Fruit fly (Drosophila melanogaster) whole organism, embryonic: ENCODE results near the gene RpS28b.

Source experiments
- ATbp ChIP-seq: fragments of 200-800 bp; sonication (Bioruptor generic); optimal IDR thresholded peaks from 2 replicates; lab custom pipeline; 2017; ENCODE audit warnings: missing biosample characterization, mild to moderate bottlenecking, missing genetic modification characterization, missing genetic modification reagents
- Atf-2 ChIP-seq: fragments of 200-800 bp; sonication (Bioruptor generic); optimal IDR thresholded peaks from 2 replicates; lab custom pipeline; 2016; ENCODE audit warnings: missing biosample characterization, missing genetic modification characterization
- CG10565 ChIP-seq: fragments of 200-800 bp; sonication (Bioruptor generic); optimal IDR thresholded peaks from 3 replicates; lab custom pipeline; 2016; ENCODE audit warnings: missing biosample characterization, mild to moderate bottlenecking, missing genetic modification characterization
- CG10654 ChIP-seq: fragments of 200-800 bp; sonication (Bioruptor generic); optimal IDR thresholded peaks from 2 replicates; lab custom pipeline; 2016; ENCODE audit warnings: missing biosample characterization, missing genetic modification characterization
- CG10979 ChIP-seq: fragments of 200-800 bp; sonication (Bioruptor generic); optimal IDR thresholded peaks from 2 replicates; lab custom pipeline; 2018; ENCODE audit warnings: missing biosample characterization, mild to moderate bottlenecking, missing genetic modification characterization, moderate library complexity
- CG11398 ChIP-seq: fragments of 200-800 bp; sonication (Bioruptor generic); optimal IDR thresholded peaks from 2 replicates; lab custom pipeline; 2016; ENCODE audit warnings: missing biosample characterization, missing genetic modification characterization
- CG13775 ChIP-seq: fragments of 200-800 bp; sonication (Bioruptor generic); optimal IDR thresholded peaks from 3 replicates; lab custom pipeline; 2017; ENCODE audit warnings: missing biosample characterization, mild to moderate bottlenecking, missing genetic modification characterization
- CG15479 ChIP-seq: fragments of 200-800 bp; sonication (Bioruptor generic); optimal IDR thresholded peaks from 3 replicates; lab custom pipeline; 2019; ENCODE audit warnings: missing biosample characterization, mild to moderate bottlenecking, missing genetic modification characterization, moderate library complexity
- CG15514 ChIP-seq: fragments of 200-800 bp; sonication (Bioruptor generic); optimal IDR thresholded peaks from 3 replicates; lab custom pipeline; 2017; ENCODE audit warnings: missing biosample characterization, missing genetic modification characterization, mild to moderate bottlenecking, moderate library complexity, missing genetic modification reagents
- CG1792 ChIP-seq: fragments of 200-800 bp; sonication (Bioruptor generic); optimal IDR thresholded peaks from 2 replicates; lab custom pipeline; 2016; ENCODE audit warnings: missing biosample characterization, missing genetic modification characterization
- CG18262 ChIP-seq: fragments of 200-800 bp; optimal IDR thresholded peaks from 3 replicates; lab custom pipeline; 2019; ENCODE audit warnings: missing biosample characterization, mild to moderate bottlenecking, missing genetic modification characterization, moderate library complexity
- CG3995 ChIP-seq: fragments of 200-800 bp; sonication (Bioruptor generic); optimal IDR thresholded peaks from 3 replicates; lab custom pipeline; 2016; ENCODE audit warnings: missing biosample characterization, missing genetic modification characterization
- CG4820 ChIP-seq: fragments of 200-800 bp; sonication (Bioruptor generic); optimal IDR thresholded peaks from 3 replicates; lab custom pipeline; 2016; ENCODE audit warnings: missing biosample characterization, missing genetic modification characterization
- CG6791 ChIP-seq: fragments of 200-800 bp; sonication (Bioruptor generic); IDR thresholded peaks from 3 replicates; pipeline ENCODE4 v1.3.6; 2022; ENCODE audit warnings: missing biosample characterization, missing genetic modification characterization; ENCODE audit not compliant: partially characterized antibody
- CkIIα-i1 ChIP-seq: fragments of 200-800 bp; sonication (Bioruptor generic); IDR thresholded peaks from 2 replicates; pipeline ENCODE4 v1.3.6; 2022; ENCODE audit warnings: missing biosample characterization, missing genetic modification characterization
- D19A ChIP-seq: fragments of 200-800 bp; optimal IDR thresholded peaks from 3 replicates; lab custom pipeline; 2019; ENCODE audit warnings: missing biosample characterization, mild to moderate bottlenecking, missing genetic modification characterization, moderate library complexity
- D19B ChIP-seq: fragments of 200-800 bp; sonication (Bioruptor generic); optimal IDR thresholded peaks from 2 replicates; lab custom pipeline; 2017; ENCODE audit warnings: missing biosample characterization, mild to moderate bottlenecking, missing genetic modification characterization
- Deaf1 ChIP-seq: fragments of 200-800 bp; optimal IDR thresholded peaks from 3 replicates; lab custom pipeline; 2019; ENCODE audit warnings: missing biosample characterization, mild to moderate bottlenecking, missing genetic modification characterization, moderate library complexity
- Dip2 ChIP-seq: fragments of 200-800 bp; sonication (Bioruptor generic); IDR thresholded peaks from 2 replicates; pipeline ENCODE4 v1.3.6; 2022; ENCODE audit warnings: missing biosample characterization, missing genetic modification characterization
- E2f1 ChIP-seq: fragments of 200-800 bp; sonication (Bioruptor generic); IDR thresholded peaks from 2 replicates; pipeline ENCODE4 v1.3.6; 2022; ENCODE audit warnings: missing biosample characterization, missing genetic modification characterization
- GATAe ChIP-seq: fragments of 200-800 bp; sonication (Bioruptor generic); conservative IDR thresholded peaks from 2 replicates; pipeline ENCODE4 v1.3.6; 2022; ENCODE audit warnings: missing biosample characterization, missing genetic modification characterization
- HLH3B ChIP-seq: fragments of 200-800 bp; sonication (Bioruptor generic); IDR thresholded peaks from 2 replicates; pipeline ENCODE4 v1.3.6; 2022; ENCODE audit warnings: missing biosample characterization, missing genetic modification characterization
- HmgD ChIP-seq: fragments of 200-800 bp; sonication (Bioruptor generic); optimal IDR thresholded peaks from 3 replicates; lab custom pipeline; 2016; ENCODE audit warnings: missing biosample characterization, missing genetic modification characterization
- MBD-R2 ChIP-seq: fragments of 200-800 bp; sonication (Bioruptor generic); IDR thresholded peaks from 2 replicates; pipeline ENCODE4 v1.3.6; 2022; ENCODE audit warnings: missing biosample characterization, missing genetic modification characterization
- Mad ChIP-seq: fragments of 200-800 bp; sonication (Bioruptor generic); optimal IDR thresholded peaks from 2 replicates; lab custom pipeline; 2016; ENCODE audit warnings: missing biosample characterization, missing genetic modification characterization
- Nf-YA ChIP-seq: fragments of 200-800 bp; sonication (Bioruptor generic); IDR thresholded peaks from 2 replicates; pipeline ENCODE4 v1.3.6; 2022; ENCODE audit warnings: missing biosample characterization, missing genetic modification characterization
- Optix ChIP-seq: fragments of 200-800 bp; sonication (Bioruptor generic); IDR thresholded peaks from 3 replicates; pipeline ENCODE4 v1.3.6; 2022; ENCODE audit warnings: missing biosample characterization, missing genetic modification characterization
- Scr ChIP-seq: fragments of 200-800 bp; sonication (Bioruptor generic); IDR thresholded peaks from 2 replicates; pipeline ENCODE4 v1.3.6; 2022; ENCODE audit warnings: missing biosample characterization, missing genetic modification characterization; ENCODE audit not compliant: partially characterized antibody
- Sin3A ChIP-seq: fragments of >200 bp; optimal IDR thresholded peaks from 2 replicates; lab custom pipeline; 2018
- Ssrp ChIP-seq: fragments of 200-800 bp; sonication (Bioruptor generic); optimal IDR thresholded peaks from 2 replicates; lab custom pipeline; 2018; ENCODE audit warnings: missing biosample characterization, mild to moderate bottlenecking, missing genetic modification characterization, moderate library complexity
- Vsx1 ChIP-seq: fragments of 200-800 bp; sonication (Bioruptor generic); optimal IDR thresholded peaks from 2 replicates; lab custom pipeline; 2017; ENCODE audit warnings: missing biosample characterization, mild to moderate bottlenecking, missing genetic modification characterization, missing genetic modification reagents
- br ChIP-seq: fragments of >200 bp; optimal IDR thresholded peaks from 2 replicates; lab custom pipeline; 2017
- cato ChIP-seq: fragments of 200-800 bp; sonication (Bioruptor generic); optimal IDR thresholded peaks from 2 replicates; lab custom pipeline; 2016; ENCODE audit warnings: missing biosample characterization, missing genetic modification characterization, borderline replicate concordance
- chm ChIP-seq: fragments of 200-800 bp; sonication (Bioruptor generic); IDR thresholded peaks from 2 replicates; pipeline ENCODE4 v1.3.6; 2022; ENCODE audit warnings: missing biosample characterization, missing genetic modification characterization
- da ChIP-seq: fragments of 200-800 bp; sonication (Bioruptor generic); optimal IDR thresholded peaks from 2 replicates; lab custom pipeline; 2016; ENCODE audit warnings: missing biosample characterization, missing genetic modification characterization
- fu2 ChIP-seq: fragments of 200-800 bp; sonication (Bioruptor generic); optimal IDR thresholded peaks from 2 replicates; lab custom pipeline; 2016; ENCODE audit warnings: missing biosample characterization, missing genetic modification characterization
- jing ChIP-seq: fragments of 200-800 bp; sonication (Bioruptor generic); optimal IDR thresholded peaks from 2 replicates; lab custom pipeline; 2018; ENCODE audit warnings: missing biosample characterization, mild to moderate bottlenecking, missing genetic modification characterization
- jumu ChIP-seq: fragments of 200-800 bp; sonication (Bioruptor generic); optimal IDR thresholded peaks from 3 replicates; lab custom pipeline; 2016; ENCODE audit warnings: missing biosample characterization, missing genetic modification characterization
- lmd ChIP-seq: fragments of 200-800 bp; sonication (Bioruptor generic); IDR thresholded peaks from 2 replicates; pipeline ENCODE4 v1.3.6; 2022; ENCODE audit warnings: missing biosample characterization, missing genetic modification characterization
- lov ChIP-seq, 2 experiments: fragments of 200-800 bp in 1 of 2; fragments of >200 bp in 1 of 2; sonication (Bioruptor generic) in 1 of 2; IDR thresholded peaks in 1 of 2; optimal IDR thresholded peaks in 1 of 2; 2 replicates in 1 of 2; 3 replicates in 1 of 2; pipeline versions ENCODE4 v1.3.6 to Lab custom; 2017 to 2022; ENCODE audit warnings: missing biosample characterization in 1 of 2, missing genetic modification characterization in 1 of 2
- nom ChIP-seq: fragments of 200-800 bp; sonication (Bioruptor generic); optimal IDR thresholded peaks from 2 replicates; lab custom pipeline; 2017; ENCODE audit warnings: missing biosample characterization, missing genetic modification characterization, mild to moderate bottlenecking, moderate library complexity, missing genetic modification reagents
- prd ChIP-seq, 3 experiments: fragments of >200 bp in 2 of 3; fragments of 200-800 bp in 1 of 3; sonication (Bioruptor generic) in 1 of 3; optimal IDR thresholded peaks in 2 of 3; IDR thresholded peaks in 1 of 3; 2 replicates in 2 of 3; 3 replicates in 1 of 3; pipeline versions ENCODE4 v1.3.6 to Lab custom; 2017 to 2022; ENCODE audit warnings: missing biosample characterization in 1 of 3, missing genetic modification characterization in 1 of 3
- pros ChIP-seq: fragments of 200-800 bp; sonication (Bioruptor generic); optimal IDR thresholded peaks from 3 replicates; lab custom pipeline; 2019; ENCODE audit warnings: missing biosample characterization, mild to moderate bottlenecking, missing genetic modification characterization, moderate library complexity
- psq ChIP-seq: fragments of 200-800 bp; sonication (Bioruptor generic); optimal IDR thresholded peaks from 2 replicates; lab custom pipeline; 2017; ENCODE audit warnings: missing biosample characterization, missing genetic modification characterization
- sens-2 ChIP-seq: fragments of 200-800 bp; sonication (Bioruptor generic); IDR thresholded peaks from 2 replicates; pipeline ENCODE4 v1.3.6; 2022; ENCODE audit warnings: missing biosample characterization, missing genetic modification characterization
- tin ChIP-seq: fragments of 200-800 bp; sonication (Bioruptor generic); optimal IDR thresholded peaks from 3 replicates; lab custom pipeline; 2016; ENCODE audit warnings: missing biosample characterization, missing genetic modification characterization
- vvl ChIP-seq: fragments of 200-800 bp; sonication (Bioruptor generic); IDR thresholded peaks from 2 replicates; pipeline ENCODE4 v1.3.6; 2022; ENCODE audit warnings: missing biosample characterization, missing genetic modification characterization
- zfh1 ChIP-seq: fragments of 200-800 bp; sonication (Bioruptor generic); IDR thresholded peaks from 3 replicates; pipeline ENCODE4 v1.3.6; 2022; ENCODE audit warnings: missing biosample characterization, missing genetic modification characterization

The RpS28b gene

dm6 chrX:9583440-9584103 is 29.1 kb downstream of the RpS28b start (continued):
- TF ChIP-seq vvl (GFP tag; lab: Robert Waterston, UW) = peak; percentile 96
- TF ChIP-seq CG4820 (GFP tag; lab: Kevin White, UChicago) = peak; percentile 77
- TF ChIP-seq jumu = peak; percentile 63
- TF ChIP-seq lmd (GFP tag; lab: Robert Waterston, UW) = peak; percentile 95
- TF ChIP-seq prd (optimal IDR thresholded peaks at IDR 0.05; lab: Kevin White, UChicago) = no peak
- TF ChIP-seq prd (GFP tag; IDR thresholded peaks at IDR 0.05; lab: Robert Waterston, UW) = peak; percentile 93
- peak; percentile 90 for TF ChIP-seq D19B (GFP tag; lab: Kevin White, UChicago)
- TF ChIP-seq CG18262 (tag; lab: Kevin White, UChicago) = peak; percentile 95
- TF ChIP-seq CG13775 (GFP tag; lab: Kevin White, UChicago) = peak; percentile 92
- TF ChIP-seq CG15514 = peak; percentile 92
- TF ChIP-seq CG10654 (GFP tag; lab: Kevin White, UChicago) = peak; percentile 82
- peak; percentile 74 for TF ChIP-seq psq (GFP tag; lab: Kevin White, UChicago)
- peak; percentile 22 for TF ChIP-seq CG11398 (GFP tag; lab: Kevin White, UChicago)
- peak; percentile 88 for TF ChIP-seq tin (GFP tag; lab: Kevin White, UChicago)
- no peak for TF ChIP-seq pros
- TF ChIP-seq Optix (GFP tag; lab: Robert Waterston, UW) = peak; percentile 92
- TF ChIP-seq CG10979 = peak; percentile 93
- TF ChIP-seq HLH3B (GFP tag; lab: Robert Waterston, UW) = peak; percentile 92
- no peak for TF ChIP-seq br
- peak; percentile 44; the same call in 1 of the 2 replicates for TF ChIP-seq Dip2 (GFP tag; lab: Robert Waterston, UW)
- TF ChIP-seq HmgD (GFP tag; lab: Kevin White, UChicago) = no peak
- peak; percentile 93 for TF ChIP-seq zfh1
- peak; percentile 29 for TF ChIP-seq CG10565 (GFP tag; lab: Kevin White, UChicago)
- TF ChIP-seq CkIIα-i1 = peak; percentile 36; the same call in 1 of the 2 replicates
- no peak for TF ChIP-seq CG6791 (GFP tag; lab: Robert Waterston, UW)
- peak; percentile 93 for TF ChIP-seq Ssrp (tag; lab: Kevin White, UChicago)
- TF ChIP-seq nom (GFP tag; lab: Kevin White, UChicago) = peak; percentile 81
- no peak for TF ChIP-seq CG15479 (GFP tag; lab: Kevin White, UChicago)
- TF ChIP-seq, all 482 proteins: peak for 403

DNA sequence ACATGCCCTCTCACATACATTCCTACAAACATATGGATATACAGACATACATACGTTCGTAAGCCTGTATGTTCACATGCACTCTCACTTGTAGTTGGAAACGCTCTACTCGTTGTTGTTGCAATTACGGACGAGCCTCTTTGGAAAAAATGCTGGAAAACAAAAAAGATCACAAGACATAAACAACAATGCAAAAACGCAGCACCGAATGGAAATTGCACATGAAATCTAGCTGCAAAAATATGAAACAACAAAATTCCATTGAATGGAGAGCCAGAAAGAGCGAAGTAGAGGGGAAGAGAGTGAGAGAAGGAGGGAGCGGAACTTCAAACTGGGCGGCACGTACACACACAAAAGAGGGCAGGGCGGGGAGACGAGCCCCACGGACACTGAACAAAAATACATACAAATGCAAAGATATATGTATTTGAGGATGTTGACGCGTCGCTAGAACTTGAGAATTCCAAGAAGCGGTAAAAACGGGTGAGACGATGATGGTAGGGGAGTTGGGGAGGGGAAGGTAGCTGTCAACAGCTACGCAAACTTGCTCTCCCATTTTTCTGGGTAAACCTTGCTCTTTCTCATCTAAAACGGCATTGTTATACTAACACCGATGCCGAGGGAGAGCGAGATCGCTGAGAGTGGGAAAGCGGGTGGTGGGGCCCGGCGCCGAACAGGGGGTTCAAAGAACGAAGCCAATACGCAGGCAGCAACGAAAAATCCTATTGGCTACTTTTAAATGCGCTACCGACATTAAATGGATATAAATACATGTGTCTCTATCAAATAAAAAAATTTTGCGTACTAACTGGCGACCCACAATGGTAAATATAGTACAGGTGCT is 29.9 kb downstream of the RpS28b start:
- 0 out of 2 replicates have a peak, but pooled peaks have one; percentile 30 for TF ChIP-seq E2f1 (GFP tag; lab: Robert Waterston, UW)
- no peak for TF ChIP-seq lov (optimal IDR thresholded peaks at IDR 0.05; lab: Kevin White, UChicago)
- TF ChIP-seq lov (GFP tag; IDR thresholded peaks at IDR 0.05; lab: Robert Waterston, UW) = no peak
- TF ChIP-seq Sin3A (lab: Kevin White, UChicago) = no peak
- TF ChIP-seq CG1792 = no peak
- TF ChIP-seq MBD-R2 (GFP tag; lab: Robert Waterston, UW) = no peak; the same call in 1 of the 2 replicates
- no peak for TF ChIP-seq da
- TF ChIP-seq CG3995 (GFP tag; lab: Kevin White, UChicago) = no peak
- no peak for TF ChIP-seq sens-2 (GFP tag; lab: Robert Waterston, UW)
- peak; percentile 97 for TF ChIP-seq D19A (tag; lab: Kevin White, UChicago)
- TF ChIP-seq Vsx1 (GFP tag; lab: Kevin White, UChicago) = peak; percentile 15
- TF ChIP-seq Atf-2 = no peak
- TF ChIP-seq ATbp (GFP tag; lab: Kevin White, UChicago) = no peak
- no peak for TF ChIP-seq jing (GFP tag; lab: Kevin White, UChicago)
- TF ChIP-seq Nf-YA (GFP tag; lab: Robert Waterston, UW) = no peak
- TF ChIP-seq GATAe = no peak
- no peak for TF ChIP-seq Mad (GFP tag; lab: Kevin White, UChicago)
- no peak for TF ChIP-seq Scr (GFP tag; lab: Robert Waterston, UW)
- TF ChIP-seq cato (GFP tag; lab: Kevin White, UChicago) = no peak
- peak; percentile 48 for TF ChIP-seq chm (GFP tag; lab: Robert Waterston, UW)
- TF ChIP-seq Deaf1 (tag; lab: Kevin White, UChicago) = peak; percentile 38
- TF ChIP-seq fu2 = no peak
